Worm (Caenorhabditis elegans) whole organism, L2 larva: Measurements from ENCODE around the gene best-1.

Source experiments
- F13H6.1 ChIP-seq: sonication (generic microtip); optimal IDR thresholded peaks from 2 replicates; lab custom pipeline; 2016; ENCODE audit warnings: missing genetic modification characterization, missing compliant biosample characterization
- R02D3.7 ChIP-seq: fragments of 150-350 bp; optimal IDR thresholded peaks from 2 replicates; lab custom pipeline; 2014; ENCODE audit warnings: missing biosample characterization, missing genetic modification characterization
- ama-1 ChIP-seq: fragments of 150-350 bp; optimal IDR thresholded peaks from 2 replicates; lab custom pipeline; 2018; ENCODE audit warnings: inconsistent platforms
- dmd-4 ChIP-seq: sonication (generic microtip); optimal IDR thresholded peaks from 2 replicates; lab custom pipeline; 2017; ENCODE audit warnings: missing biosample characterization, missing genetic modification characterization
- elt-3 ChIP-seq: sonication (generic microtip); optimal IDR thresholded peaks from 2 replicates; lab custom pipeline; 2017; ENCODE audit warnings: missing biosample characterization, missing genetic modification characterization
- fos-1 ChIP-seq: fragments of 150-350 bp; optimal IDR thresholded peaks from 2 replicates; lab custom pipeline; 2014; ENCODE audit warnings: missing biosample characterization, missing genetic modification characterization
- lin-13 ChIP-seq: fragments of 150-350 bp; optimal IDR thresholded peaks from 2 replicates; lab custom pipeline; 2014; ENCODE audit warnings: missing biosample characterization, missing genetic modification reagents, missing genetic modification characterization
- mab-5 ChIP-seq: fragments of 150-350 bp; optimal IDR thresholded peaks from 2 replicates; lab custom pipeline; 2014; ENCODE audit warnings: missing biosample characterization, missing genetic modification characterization
- nhr-237 ChIP-seq: fragments of 150-350 bp; optimal IDR thresholded peaks from 2 replicates; lab custom pipeline; 2014; ENCODE audit warnings: missing biosample characterization, missing genetic modification characterization
- snpc-4 ChIP-seq: fragments of 150-350 bp; optimal IDR thresholded peaks from 2 replicates; lab custom pipeline; 2014; ENCODE audit warnings: missing biosample characterization, missing genetic modification characterization
- unc-62 ChIP-seq: fragments of 150-350 bp; optimal IDR thresholded peaks from 2 replicates; lab custom pipeline; 2014; ENCODE audit warnings: missing biosample characterization, missing genetic modification reagents, missing genetic modification characterization

- TF ChIP-seq unc-62 (no peak), dmd-4 (tag; lab: Kevin White, UChicago) (no peak), nhr-237 (no peak), ama-1 (no peak), snpc-4 (no peak), fos-1 (tag; lab: Kevin White, UChicago) (no peak), mab-5 (no peak), elt-3 (tag; lab: Kevin White, UChicago) (no peak), F13H6.1 (tag; lab: Kevin White, UChicago) (no peak), R02D3.7 (tag; lab: Kevin White, UChicago) (no peak), lin-13 (GFP tag; lab: Kevin White, UChicago) (no peak)
These were observed 43.5 kb downstream of the best-1 start for ce11 chrIV:13066044-13066443.
